Worm (Caenorhabditis elegans) whole organism, mixed stage, embryonic: ENCODE results near the gene F42G4.5.

Source experiments
- blmp-1 ChIP-seq: fragments of 150-350 bp; optimal IDR thresholded peaks from 2 replicates; lab custom pipeline; 2014; ENCODE audit warnings: missing biosample characterization, missing genetic modification characterization
- ceh-39 ChIP-seq: fragments of 150-350 bp; optimal IDR thresholded peaks from 2 replicates; lab custom pipeline; 2014; ENCODE audit warnings: missing biosample characterization, missing genetic modification characterization
- elt-3 ChIP-seq: fragments of 150-350 bp; optimal IDR thresholded peaks from 2 replicates; lab custom pipeline; 2014; ENCODE audit warnings: missing biosample characterization, missing genetic modification characterization
- mep-1 ChIP-seq: fragments of 150-350 bp; optimal IDR thresholded peaks from 2 replicates; lab custom pipeline; 2017; ENCODE audit warnings: missing biosample characterization, missing genetic modification reagents, missing genetic modification characterization, inconsistent platforms
- nhr-12 ChIP-seq: fragments of 150-350 bp; optimal IDR thresholded peaks from 2 replicates; lab custom pipeline; 2014; ENCODE audit warnings: missing biosample characterization, missing genetic modification characterization
- nhr-28 ChIP-seq: fragments of 150-350 bp; optimal IDR thresholded peaks from 2 replicates; lab custom pipeline; 2014; ENCODE audit warnings: missing biosample characterization, missing genetic modification characterization
- pha-4 ChIP-seq: fragments of 150-350 bp; optimal IDR thresholded peaks from 2 replicates; lab custom pipeline; 2018; ENCODE audit warnings: missing biosample characterization, missing genetic modification reagents, missing genetic modification characterization
- unc-62 ChIP-seq: fragments of 150-350 bp; optimal IDR thresholded peaks from 2 replicates; lab custom pipeline; 2014; ENCODE audit warnings: missing biosample characterization, missing genetic modification reagents, missing genetic modification characterization
- ztf-11 ChIP-seq: fragments of 150-350 bp; optimal IDR thresholded peaks from 2 replicates; lab custom pipeline; 2014; ENCODE audit warnings: missing biosample characterization, missing genetic modification characterization

DNA sequence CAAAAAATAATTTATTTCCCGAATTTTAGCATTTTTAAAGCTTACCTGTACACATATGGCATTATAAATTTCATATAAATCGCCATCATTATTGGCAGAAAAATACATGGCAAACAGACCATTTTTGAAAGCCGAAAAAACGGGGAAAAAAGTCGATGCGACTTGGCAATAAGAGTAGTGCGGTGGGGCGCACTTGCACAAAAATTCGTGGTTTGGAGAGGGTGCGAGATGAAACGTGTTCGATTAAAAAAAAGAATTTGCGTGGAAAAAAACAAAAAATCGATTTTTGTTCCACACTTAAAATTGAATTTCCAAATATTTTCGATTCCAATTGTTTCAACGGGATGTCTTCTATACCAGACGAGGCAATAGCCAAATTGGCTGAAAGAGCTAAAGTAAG is 36.6 kb upstream of the F42G4.5 start, which contains the start of gene F18A11.3:
- TF ChIP-seq ztf-11 (tag; lab: Kevin White, UChicago) (no peak), nhr-28 (tag; lab: Kevin White, UChicago) (no peak), elt-3 (no peak), pha-4 (tag; lab: Kevin White, UChicago) (no peak), nhr-12 (tag; lab: Kevin White, UChicago) (no peak), ceh-39 (tag; lab: Kevin White, UChicago) (no peak), unc-62 (GFP tag; lab: Kevin White, UChicago) (no peak), mep-1 (peak; percentile 42), blmp-1 (no peak)
